Worm (Caenorhabditis elegans): ENCODE measurements around the gene fbxa-154.

DNA sequence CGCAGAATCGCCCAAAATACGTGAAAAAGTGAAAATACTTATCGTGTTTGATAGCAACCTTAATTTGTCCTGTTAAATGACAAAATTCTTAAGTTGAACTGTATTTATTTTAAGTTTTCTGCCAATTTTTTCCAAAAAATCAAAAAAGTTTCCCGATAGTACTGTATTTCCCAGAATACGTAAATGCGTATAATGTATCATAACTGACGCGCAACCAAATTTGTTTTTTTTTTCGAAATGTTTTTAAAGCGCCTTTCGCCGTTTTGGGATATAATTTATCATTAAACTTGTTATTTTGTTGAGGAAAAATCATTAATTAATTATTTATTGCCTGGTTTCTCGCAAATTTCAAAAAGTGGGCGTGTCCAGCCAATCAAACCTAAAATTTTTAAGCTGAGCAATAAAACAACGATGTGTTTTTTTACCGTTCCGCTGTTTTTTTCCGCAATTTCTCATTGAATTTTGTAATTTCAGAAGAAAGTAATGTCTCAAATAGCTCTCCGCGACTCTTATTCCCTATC is 33.9 kb downstream of the fbxa-154 start, which contains the start of gene fbxa-95:
- TF ChIP-seq attf-4 (tag; optimal IDR thresholded peaks at IDR 0.05) (no peak), ceh-28 (tag; optimal IDR thresholded peaks at IDR 0.05) (no peak), jun-1 (tag; optimal IDR thresholded peaks at IDR 0.05) (no peak), skn-1 (tag; optimal IDR thresholded peaks at IDR 0.05) (no peak), unc-130 (GFP tag; optimal IDR thresholded peaks at IDR 0.05) (no peak), dmd-8 (GFP tag; IDR thresholded peaks at IDR 0.05) (no peak), lin-13 (GFP tag; optimal IDR thresholded peaks at IDR 0.05) (no peak), ztf-11 (tag; optimal IDR thresholded peaks at IDR 0.05) (no peak), madf-5 (GFP tag; IDR thresholded peaks at IDR 0.05) (no peak), lir-3 (tag; optimal IDR thresholded peaks at IDR 0.05) (no peak), dmd-6 (GFP tag; IDR thresholded peaks at IDR 0.05) (no peak), ctbp-1 (GFP tag; IDR thresholded peaks at IDR 0.05) (no peak), zag-1 (tag; optimal IDR thresholded peaks at IDR 0.05) (no peak), ztf-7 (tag; optimal IDR thresholded peaks at IDR 0.05) (no peak)
